Fruit fly (Drosophila melanogaster) whole organism, embryonic: Measurements from ENCODE around the gene CG10347.

Experiments used
- CG16813 ChIP-seq: fragments of 200-800 bp; sonication (Bioruptor generic); IDR thresholded peaks from 3 replicates; pipeline ENCODE4 v1.3.6; 2022; ENCODE audit warnings: missing biosample characterization, missing genetic modification characterization; ENCODE audit not compliant: partially characterized antibody
- CG8765 ChIP-seq: fragments of 200-800 bp; sonication (Bioruptor generic); IDR thresholded peaks from 2 replicates; pipeline ENCODE4 v1.3.6; 2022; ENCODE audit warnings: missing biosample characterization, missing genetic modification characterization
- HLH54F ChIP-seq: fragments of 200-800 bp; sonication (Bioruptor generic); optimal IDR thresholded peaks from 3 replicates; lab custom pipeline; 2016; ENCODE audit warnings: missing biosample characterization, missing genetic modification characterization
- Nf-YA ChIP-seq: fragments of 200-800 bp; sonication (Bioruptor generic); IDR thresholded peaks from 2 replicates; pipeline ENCODE4 v1.3.6; 2022; ENCODE audit warnings: missing biosample characterization, missing genetic modification characterization
- gt ChIP-seq: fragments of 200-800 bp; sonication (Bioruptor generic); IDR thresholded peaks from 2 replicates; pipeline ENCODE4 v1.3.6; 2022; ENCODE audit warnings: missing biosample characterization, missing genetic modification characterization

DNA sequence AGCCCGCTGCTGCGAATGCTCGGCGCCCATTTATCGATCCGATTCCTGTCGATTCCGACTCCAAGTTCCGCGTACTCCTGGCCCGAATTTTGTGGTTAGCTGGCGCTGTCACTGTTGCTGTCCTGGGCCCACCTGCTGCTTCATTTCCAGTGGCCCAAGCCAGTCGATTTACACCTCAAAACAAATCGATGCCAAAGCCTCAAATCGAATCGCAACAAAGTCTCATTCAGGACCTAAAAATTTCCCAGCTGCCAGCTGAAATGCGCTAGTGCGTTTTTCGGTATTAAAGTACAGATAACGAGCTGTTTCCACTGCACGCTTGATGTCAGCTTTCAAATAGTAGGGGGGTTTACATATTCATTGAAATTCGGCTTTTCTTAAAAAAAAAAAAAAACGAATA, 17.8 kb upstream of the CG10347 start, which contains the start of gene BORCS5:
- TF ChIP-seq Nf-YA (GFP tag; lab: Robert Waterston, UW) (no peak), CG8765 (GFP tag; lab: Robert Waterston, UW) (no peak), HLH54F (GFP tag; lab: Kevin White, UChicago) (no peak), CG16813 (GFP tag; lab: Robert Waterston, UW) (no peak), gt (no peak)
